Worm (Caenorhabditis elegans): ENCODE measurements around the gene T11F8.5.

DNA sequence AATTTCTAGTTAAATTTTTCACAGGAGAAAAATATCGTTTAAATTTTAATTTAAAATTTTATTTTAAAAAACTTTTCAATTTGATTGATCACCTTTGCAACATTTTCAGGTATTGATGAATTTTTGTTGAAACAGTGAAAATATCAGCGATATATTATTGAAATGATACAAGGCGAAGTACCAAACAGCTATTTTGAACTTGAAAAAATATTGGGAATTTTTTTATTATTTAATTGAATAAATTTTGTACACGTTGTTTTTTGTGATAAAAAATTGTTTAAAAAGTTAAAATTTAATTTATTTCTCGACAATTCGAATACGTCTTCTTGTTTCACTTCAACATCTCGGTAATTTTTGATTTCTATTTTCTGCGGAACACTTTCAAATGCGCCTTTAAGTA is 10.9 kb downstream of the T11F8.5 start, which contains the start of gene B0273.1:
- TF ChIP-seq ama-1 (optimal IDR thresholded peaks at IDR 0.05) (no peak), lin-11 (tag; optimal IDR thresholded peaks at IDR 0.05) (no peak), hlh-30 (tag; optimal IDR thresholded peaks at IDR 0.05; ENCODE audit: insufficient read depth) (no peak), fkh-10 (GFP tag; optimal IDR thresholded peaks at IDR 0.05) (no peak), nhr-11 (tag; optimal IDR thresholded peaks at IDR 0.05) (no peak), hlh-13 (GFP tag; optimal IDR thresholded peaks at IDR 0.05) (no peak), elt-4 (tag; optimal IDR thresholded peaks at IDR 0.05) (no peak)
